Fruit fly (Drosophila melanogaster): ENCODE data around the gene Pde6.

DNA sequence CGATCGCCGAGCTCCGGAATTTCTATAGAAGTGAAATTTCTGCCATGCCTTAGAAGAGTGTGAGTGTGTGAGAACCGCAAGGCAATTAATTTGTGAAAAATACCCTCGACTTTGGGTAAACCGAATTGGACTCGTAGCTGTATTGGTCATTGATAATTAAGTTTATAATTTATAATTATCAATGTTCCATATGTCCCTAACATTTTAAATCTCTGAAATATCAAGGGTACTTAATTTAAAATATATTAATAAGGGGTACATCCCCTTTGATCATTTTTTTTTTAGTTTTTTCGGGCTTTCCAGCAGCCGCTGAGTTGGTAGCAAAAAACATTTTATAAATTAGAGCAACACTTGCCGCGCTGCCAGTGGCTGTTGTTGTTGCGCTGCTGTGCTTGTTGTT, 53.0 kb downstream of the Pde6 start:
- TF ChIP-seq pan (optimal IDR thresholded peaks at IDR 0.05) (no peak), CG8478 (optimal IDR thresholded peaks at IDR 0.05) (no peak)

Measured in whole organism.